Fruit fly (Drosophila melanogaster) whole organism, embryonic: Measurements from ENCODE around the gene Rpn9.

Experiments
- Adf1 ChIP-seq: fragments of 200-800 bp; sonication (Bioruptor generic); IDR thresholded peaks from 2 replicates; pipeline ENCODE4 v1.3.6; 2022; ENCODE audit warnings: missing biosample characterization, missing genetic modification characterization
- Antp ChIP-seq: fragments of 200-800 bp; sonication (Bioruptor generic); optimal IDR thresholded peaks from 3 replicates; lab custom pipeline; 2016; ENCODE audit warnings: missing biosample characterization, missing genetic modification characterization
- Awh ChIP-seq: fragments of 200-800 bp; sonication (Bioruptor generic); IDR thresholded peaks from 2 replicates; pipeline ENCODE4, ENCODE4 v1.3.6; 2022; ENCODE audit warnings: missing biosample characterization, missing genetic modification characterization
- CG10366 ChIP-seq: fragments of 200-800 bp; sonication (Bioruptor generic); IDR thresholded peaks from 2 replicates; pipeline ENCODE4 v1.3.6; 2022; ENCODE audit warnings: missing biosample characterization, missing genetic modification characterization
- CG11247 ChIP-seq: fragments of 200-800 bp; sonication (Bioruptor generic); IDR thresholded peaks from 2 replicates; pipeline ENCODE4 v1.3.6; 2022; ENCODE audit warnings: missing biosample characterization, missing genetic modification characterization
- CG11398 ChIP-seq: fragments of 200-800 bp; sonication (Bioruptor generic); optimal IDR thresholded peaks from 2 replicates; lab custom pipeline; 2016; ENCODE audit warnings: missing biosample characterization, missing genetic modification characterization
- CG12744 ChIP-seq: fragments of 200-800 bp; sonication (Bioruptor generic); optimal IDR thresholded peaks from 2 replicates; lab custom pipeline; 2016; ENCODE audit warnings: missing biosample characterization, missing genetic modification characterization
- CG1603 ChIP-seq: fragments of 200-800 bp; sonication (Bioruptor generic); optimal IDR thresholded peaks from 2 replicates; lab custom pipeline; 2019; ENCODE audit warnings: missing biosample characterization, mild to moderate bottlenecking, missing genetic modification characterization, moderate library complexity
- CG16779 ChIP-seq: fragments of 200-800 bp; sonication (Bioruptor generic); IDR thresholded peaks from 2 replicates; pipeline ENCODE4 v1.3.6; 2022; ENCODE audit warnings: missing biosample characterization, missing genetic modification characterization
- CG16813 ChIP-seq: fragments of 200-800 bp; sonication (Bioruptor generic); IDR thresholded peaks from 3 replicates; pipeline ENCODE4 v1.3.6; 2022; ENCODE audit warnings: missing biosample characterization, missing genetic modification characterization; ENCODE audit not compliant: partially characterized antibody
- CG17186 ChIP-seq: fragments of 200-800 bp; sonication (Bioruptor generic); optimal IDR thresholded peaks from 3 replicates; lab custom pipeline; 2017; ENCODE audit warnings: missing biosample characterization, missing genetic modification reagents, missing genetic modification characterization
- CG17359 ChIP-seq: fragments of 200-800 bp; sonication (Bioruptor generic); optimal IDR thresholded peaks from 3 replicates; lab custom pipeline; 2018; ENCODE audit warnings: missing biosample characterization, mild to moderate bottlenecking, missing genetic modification characterization, moderate library complexity
- CG17385 ChIP-seq: fragments of 200-800 bp; sonication (Bioruptor generic); optimal IDR thresholded peaks from 3 replicates; lab custom pipeline; 2018; ENCODE audit warnings: missing biosample characterization, mild to moderate bottlenecking, missing genetic modification characterization
- CG17568 ChIP-seq: fragments of 200-800 bp; sonication (Bioruptor generic); optimal IDR thresholded peaks from 2 replicates; lab custom pipeline; 2018; ENCODE audit warnings: missing biosample characterization, mild to moderate bottlenecking, missing genetic modification characterization, moderate library complexity
- CG2129 ChIP-seq: fragments of 200-800 bp; sonication (Bioruptor generic); IDR thresholded peaks from 2 replicates; pipeline ENCODE4 v1.3.6; 2022; ENCODE audit warnings: missing biosample characterization, missing genetic modification characterization; ENCODE audit not compliant: partially characterized antibody
- CG4282 ChIP-seq: fragments of 200-800 bp; sonication (Bioruptor generic); optimal IDR thresholded peaks from 2 replicates; lab custom pipeline; 2016; ENCODE audit warnings: missing biosample characterization, missing genetic modification characterization
- CG4360 ChIP-seq: fragments of 200-800 bp; sonication (Bioruptor generic); IDR thresholded peaks from 2 replicates; pipeline ENCODE4 v1.3.6; 2022; ENCODE audit warnings: missing biosample characterization, missing genetic modification characterization
- CG4854 ChIP-seq: fragments of 200-800 bp; sonication (Bioruptor generic); optimal IDR thresholded peaks from 2 replicates; lab custom pipeline; 2016; ENCODE audit warnings: missing biosample characterization, missing genetic modification characterization, inconsistent platforms
- CG6683 ChIP-seq: fragments of 200-800 bp; sonication (Bioruptor generic); optimal IDR thresholded peaks from 2 replicates; lab custom pipeline; 2017; ENCODE audit warnings: missing biosample characterization, mild to moderate bottlenecking, missing genetic modification characterization, missing genetic modification reagents
- CG8944 ChIP-seq: fragments of 200-800 bp; sonication (Bioruptor generic); optimal IDR thresholded peaks from 3 replicates; lab custom pipeline; 2016; ENCODE audit warnings: missing biosample characterization, missing genetic modification characterization
- CG9727 ChIP-seq: fragments of 200-800 bp; sonication (Bioruptor generic); optimal IDR thresholded peaks from 3 replicates; lab custom pipeline; 2017; ENCODE audit warnings: missing biosample characterization, mild to moderate bottlenecking, missing genetic modification characterization
- D19B ChIP-seq: fragments of 200-800 bp; sonication (Bioruptor generic); optimal IDR thresholded peaks from 2 replicates; lab custom pipeline; 2017; ENCODE audit warnings: missing biosample characterization, mild to moderate bottlenecking, missing genetic modification characterization
- Dad ChIP-seq: fragments of 200-800 bp; sonication (Bioruptor generic); optimal IDR thresholded peaks from 3 replicates; lab custom pipeline; 2016; ENCODE audit warnings: missing biosample characterization, missing genetic modification characterization
- Dll ChIP-seq: fragments of 200-800 bp; sonication (Bioruptor generic); IDR thresholded peaks from 4 replicates; pipeline ENCODE4 v1.3.6; 2022; ENCODE audit warnings: missing biosample characterization, missing genetic modification characterization; ENCODE audit not compliant: partially characterized antibody
- HLH3B ChIP-seq: fragments of 200-800 bp; sonication (Bioruptor generic); IDR thresholded peaks from 2 replicates; pipeline ENCODE4 v1.3.6; 2022; ENCODE audit warnings: missing biosample characterization, missing genetic modification characterization
- Hey ChIP-seq: fragments of 200-800 bp; sonication (Bioruptor generic); optimal IDR thresholded peaks from 3 replicates; lab custom pipeline; 2018; ENCODE audit warnings: missing biosample characterization, mild to moderate bottlenecking, missing genetic modification characterization
- Hr51 ChIP-seq, 2 experiments: fragments of 200-800 bp; sonication (Bioruptor generic); optimal IDR thresholded peaks; 2 replicates in 1 of 2; 3 replicates in 1 of 2; lab custom pipeline; 2016 to 2018; ENCODE audit warnings: missing biosample characterization in 2 of 2, missing genetic modification characterization in 2 of 2, mild to moderate bottlenecking in 1 of 2, moderate library complexity in 1 of 2
- MESR4 ChIP-seq: fragments of 200-800 bp; sonication (Bioruptor generic); optimal IDR thresholded peaks from 2 replicates; lab custom pipeline; 2018; ENCODE audit warnings: missing biosample characterization, mild to moderate bottlenecking, missing genetic modification characterization, moderate library complexity
- Max ChIP-seq: fragments of 200-800 bp; sonication (Bioruptor generic); optimal IDR thresholded peaks from 2 replicates; lab custom pipeline; 2016; ENCODE audit warnings: missing biosample characterization, mild to moderate bottlenecking, missing genetic modification characterization
- Optix ChIP-seq: fragments of 200-800 bp; sonication (Bioruptor generic); IDR thresholded peaks from 3 replicates; pipeline ENCODE4 v1.3.6; 2022; ENCODE audit warnings: missing biosample characterization, missing genetic modification characterization
- Pdp1 ChIP-seq, 2 experiments: fragments of 200-800 bp; sonication (Bioruptor generic); optimal IDR thresholded peaks; 3 replicates each; lab custom pipeline; 2016; ENCODE audit warnings: missing biosample characterization in 2 of 2, missing genetic modification characterization in 2 of 2, mild to moderate bottlenecking in 1 of 2, moderate library complexity in 1 of 2
- Side ChIP-seq: fragments of 200-800 bp; sonication (Bioruptor generic); optimal IDR thresholded peaks from 2 replicates; lab custom pipeline; 2016; ENCODE audit warnings: missing biosample characterization, missing genetic modification characterization
- Vsx1 ChIP-seq: fragments of 200-800 bp; sonication (Bioruptor generic); optimal IDR thresholded peaks from 2 replicates; lab custom pipeline; 2017; ENCODE audit warnings: missing biosample characterization, mild to moderate bottlenecking, missing genetic modification characterization, missing genetic modification reagents
- YL-1 ChIP-seq: fragments of 200-800 bp; sonication (Bioruptor generic); optimal IDR thresholded peaks from 3 replicates; lab custom pipeline; 2017; ENCODE audit warnings: missing biosample characterization, mild to moderate bottlenecking, missing genetic modification characterization
- bsh ChIP-seq, 2 experiments: fragments of 200-800 bp; sonication (Bioruptor generic); optimal IDR thresholded peaks; 2 replicates each; lab custom pipeline; 2017 to 2018; ENCODE audit warnings: mild to moderate bottlenecking in 2 of 2, missing biosample characterization in 2 of 2, missing genetic modification characterization in 2 of 2, moderate library complexity in 1 of 2
- dpn ChIP-seq, 2 experiments: fragments of 200-800 bp; sonication (Bioruptor generic); optimal IDR thresholded peaks; 3 replicates each; lab custom pipeline; 2016; ENCODE audit warnings: missing biosample characterization in 2 of 2, missing genetic modification characterization in 2 of 2
- eyg ChIP-seq: fragments of 200-800 bp; sonication (Bioruptor generic); optimal IDR thresholded peaks from 3 replicates; lab custom pipeline; 2016; ENCODE audit warnings: missing biosample characterization, missing genetic modification characterization
- her ChIP-seq: fragments of 200-800 bp; sonication (Bioruptor generic); optimal IDR thresholded peaks from 2 replicates; lab custom pipeline; 2016; ENCODE audit warnings: missing biosample characterization, missing genetic modification characterization
- jigr1 ChIP-seq: fragments of 200-800 bp; sonication (Bioruptor generic); IDR thresholded peaks from 3 replicates; pipeline ENCODE4 v1.3.6; 2022; ENCODE audit warnings: missing biosample characterization, missing genetic modification characterization
- lilli ChIP-seq: fragments of 200-800 bp; sonication (Bioruptor generic); optimal IDR thresholded peaks from 3 replicates; lab custom pipeline; 2016; ENCODE audit warnings: missing biosample characterization, missing genetic modification characterization
- pros ChIP-seq: fragments of 200-800 bp; sonication (Bioruptor generic); optimal IDR thresholded peaks from 3 replicates; lab custom pipeline; 2019; ENCODE audit warnings: missing biosample characterization, mild to moderate bottlenecking, missing genetic modification characterization, moderate library complexity
- seq ChIP-seq: fragments of 200-800 bp; sonication (Bioruptor generic); IDR thresholded peaks from 2 replicates; pipeline ENCODE4 v1.3.6; 2022; ENCODE audit warnings: missing biosample characterization, missing genetic modification characterization
- slp2 ChIP-seq: fragments of 200-800 bp; sonication (Bioruptor generic); optimal IDR thresholded peaks from 2 replicates; lab custom pipeline; 2016; ENCODE audit warnings: missing biosample characterization, missing genetic modification characterization
- trem ChIP-seq: fragments of 200-800 bp; optimal IDR thresholded peaks from 3 replicates; lab custom pipeline; 2019; ENCODE audit warnings: missing biosample characterization, mild to moderate bottlenecking, missing genetic modification characterization, moderate library complexity
- vfl ChIP-seq: fragments of 200-800 bp; sonication (Bioruptor generic); optimal IDR thresholded peaks from 2 replicates; lab custom pipeline; 2016; ENCODE audit warnings: missing biosample characterization, missing genetic modification characterization

Gene Rpn9

DNA sequence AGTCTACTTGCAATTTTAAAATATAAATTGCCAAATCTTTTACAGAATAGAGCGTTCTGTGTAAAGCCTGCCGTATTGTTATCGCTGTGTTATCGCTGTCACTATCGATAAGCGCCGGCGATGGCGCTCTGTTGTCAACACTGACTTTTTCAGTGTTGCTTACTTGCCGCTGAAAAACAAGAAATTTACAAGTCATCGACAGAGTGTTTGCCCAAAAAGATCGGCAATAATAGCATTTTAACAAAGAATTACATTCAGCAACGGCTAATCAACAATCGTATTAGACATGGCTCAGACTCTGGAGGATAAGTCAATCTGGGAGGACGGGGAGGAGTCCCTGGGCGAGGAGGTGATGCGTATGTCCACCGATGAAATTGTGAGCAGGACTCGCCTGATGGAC is 19.5 kb upstream of the Rpn9 start, which contains the start of the genes RanBP3 and Rpt5 (continued):
- TF ChIP-seq CG11247 (GFP tag; lab: Robert Waterston, UW) = peak; percentile 65; the same call in 1 of the 2 replicates
- peak; percentile 33 for TF ChIP-seq CG6683 (GFP tag; lab: Kevin White, UChicago)
- no peak for TF ChIP-seq CG1603 (tag; lab: Kevin White, UChicago)
- TF ChIP-seq her (GFP tag; lab: Kevin White, UChicago) = peak; percentile 59
- TF ChIP-seq HLH3B (GFP tag; lab: Robert Waterston, UW) = no peak
- TF ChIP-seq Side (GFP tag; lab: Kevin White, UChicago) = peak; percentile 52
- TF ChIP-seq Dad = peak; percentile 45
- TF ChIP-seq CG16813 (GFP tag; lab: Robert Waterston, UW) = peak; percentile 79
- TF ChIP-seq Hey = no peak
- TF ChIP-seq Vsx1 (GFP tag; lab: Kevin White, UChicago) = no peak
- TF ChIP-seq slp2 = peak; percentile 0
- TF ChIP-seq CG11398 (GFP tag; lab: Kevin White, UChicago) = peak; percentile 52
- peak; percentile 62 to 78 for TF ChIP-seq dpn (GFP tag; optimal IDR thresholded peaks at IDR 0.05; lab: Kevin White, UChicago)
- no peak for TF ChIP-seq Optix (GFP tag; lab: Robert Waterston, UW)
- peak; percentile 77 for TF ChIP-seq Dll
- TF ChIP-seq vfl (GFP tag; lab: Kevin White, UChicago) = peak; percentile 68
- peak; percentile 61 for TF ChIP-seq Antp (GFP tag; lab: Kevin White, UChicago)
- peak; percentile 34 for TF ChIP-seq trem (tag; lab: Kevin White, UChicago)
- no peak for TF ChIP-seq Awh (GFP tag; lab: Robert Waterston, UW)
- peak; percentile 69 for TF ChIP-seq CG17186
- TF ChIP-seq CG4360 = no peak
- TF ChIP-seq YL-1 (GFP tag; lab: Kevin White, UChicago) = peak; percentile 91
- TF ChIP-seq seq (GFP tag; lab: Robert Waterston, UW) = no peak
- peak in 1 of 2 experiments; percentile 56 for TF ChIP-seq Hr51 (GFP tag; optimal IDR thresholded peaks at IDR 0.05; lab: Kevin White, UChicago)
- TF ChIP-seq eyg = peak; percentile 40
- TF ChIP-seq Adf1 (GFP tag; lab: Robert Waterston, UW) = peak; percentile 47
- peak; percentile 8 for TF ChIP-seq D19B
- TF ChIP-seq MESR4 (GFP tag; lab: Kevin White, UChicago) = peak; percentile 89
- TF ChIP-seq CG4282 = peak; percentile 31
- TF ChIP-seq Pdp1 (GFP tag; optimal IDR thresholded peaks at IDR 0.05; lab: Kevin White, UChicago) = peak; percentile 45 to 68
- TF ChIP-seq CG9727 (GFP tag; lab: Kevin White, UChicago) = no peak
- TF ChIP-seq CG16779 (GFP tag; lab: Robert Waterston, UW) = no peak
- TF ChIP-seq CG17359 (tag; lab: Kevin White, UChicago) = peak; percentile 36
- TF ChIP-seq CG8944 (GFP tag; lab: Kevin White, UChicago) = peak; percentile 26
- TF ChIP-seq CG17568 (GFP tag; lab: Kevin White, UChicago) = no peak
- TF ChIP-seq CG2129 (GFP tag; lab: Robert Waterston, UW) = peak; percentile 46; the same call in 1 of the 2 replicates
- TF ChIP-seq lilli (GFP tag; lab: Kevin White, UChicago) = peak; percentile 77
- peak in 1 of 2 experiments; percentile 9 for TF ChIP-seq bsh (GFP tag; optimal IDR thresholded peaks at IDR 0.05; lab: Kevin White, UChicago)
- no peak for TF ChIP-seq CG17385 (GFP tag; lab: Kevin White, UChicago)
- peak; percentile 41 for TF ChIP-seq CG12744
- peak; percentile 62 for TF ChIP-seq CG4854 (GFP tag; lab: Kevin White, UChicago)
- peak; percentile 27 for TF ChIP-seq Max
- TF ChIP-seq CG10366 (GFP tag; lab: Robert Waterston, UW) = peak; percentile 29
- TF ChIP-seq pros (GFP tag; lab: Kevin White, UChicago) = no peak
- no peak for TF ChIP-seq jigr1 (GFP tag; lab: Robert Waterston, UW)
